Worm (Caenorhabditis elegans) whole organism, early embryonic: Measurements from ENCODE around the gene snf-11.

Experiments used
- B0310.2 ChIP-seq: sonication (generic microtip); optimal IDR thresholded peaks from 2 replicates; lab custom pipeline; 2016; ENCODE audit warnings: mild to moderate bottlenecking, missing genetic modification characterization, missing compliant biosample characterization
- F13C5.2 ChIP-seq: sonication (generic microtip); optimal IDR thresholded peaks from 2 replicates; lab custom pipeline; 2017; ENCODE audit warnings: mild to moderate bottlenecking, missing genetic modification characterization, inconsistent platforms, missing compliant biosample characterization
- aly-1 ChIP-seq: sonication (generic microtip); optimal IDR thresholded peaks from 2 replicates; lab custom pipeline; 2016; ENCODE audit warnings: missing genetic modification characterization, missing compliant biosample characterization
- ama-1 ChIP-seq: fragments of 150-350 bp; optimal IDR thresholded peaks from 2 replicates; lab custom pipeline; 2014
- ceh-13 ChIP-seq: fragments of 200-800 bp; sonication (Bioruptor generic); optimal IDR thresholded peaks from 2 replicates; lab custom pipeline; 2018; ENCODE audit warnings: mild to moderate bottlenecking, missing genetic modification characterization, missing compliant biosample characterization
- ceh-36 ChIP-seq: sonication (generic microtip); optimal IDR thresholded peaks from 2 replicates; lab custom pipeline; 2016; ENCODE audit warnings: missing genetic modification characterization, inconsistent platforms, missing compliant biosample characterization
- ets-7 ChIP-seq: sonication (generic microtip); optimal IDR thresholded peaks from 2 replicates; lab custom pipeline; 2016; ENCODE audit warnings: missing genotype, missing genetic modification characterization, missing compliant biosample characterization
- flt-1 ChIP-seq: fragments of 200-800 bp; sonication (Bioruptor generic); IDR thresholded peaks from 2 replicates; pipeline ENCODE4 v1.3.6; 2022; ENCODE audit warnings: missing genetic modification characterization, missing compliant biosample characterization
- hnd-1 ChIP-seq: sonication (generic microtip); optimal IDR thresholded peaks from 2 replicates; lab custom pipeline; 2016; ENCODE audit warnings: missing genetic modification characterization, missing compliant biosample characterization
- pes-1 ChIP-seq: fragments of 200-800 bp; sonication (Bioruptor generic); IDR thresholded peaks from 2 replicates; pipeline ENCODE4 v1.3.6; 2022; ENCODE audit warnings: missing genetic modification reagents, missing genetic modification characterization, missing compliant biosample characterization
- tbx-37 ChIP-seq: fragments of 200-800 bp; sonication (Bioruptor generic); conservative IDR thresholded peaks from 2 replicates; pipeline ENCODE4 v1.3.6; 2022; ENCODE audit warnings: missing genetic modification reagents, missing genetic modification characterization, missing compliant biosample characterization

ce11 chrV:11316801-11317200 lies 8.6 kb upstream of the snf-11 start, which contains the start of gene cutl-18:
- TF ChIP-seq ama-1 (no peak), B0310.2 (tag; lab: Kevin White, UChicago) (no peak), ceh-36 (tag; lab: Kevin White, UChicago) (no peak), flt-1 (GFP tag; lab: Robert Waterston, UW) (no peak), aly-1 (tag; lab: Kevin White, UChicago) (no peak), tbx-37 (GFP tag; lab: Robert Waterston, UW) (no peak), hnd-1 (no peak), F13C5.2 (tag; lab: Kevin White, UChicago) (no peak), ceh-13 (GFP tag; lab: Kevin White, UChicago) (no peak), pes-1 (GFP tag; lab: Robert Waterston, UW) (no peak), ets-7 (tag; lab: Kevin White, UChicago) (no peak)
